Worm (Caenorhabditis elegans): ENCODE results near the gene apm-3.

- TF ChIP-seq bed-3 (GFP tag; optimal IDR thresholded peaks at IDR 0.05): no peak
- no peak for TF ChIP-seq nhr-76 (tag; optimal IDR thresholded peaks at IDR 0.05)
- no peak for TF ChIP-seq M03D4.4 (tag; optimal IDR thresholded peaks at IDR 0.05)
- TF ChIP-seq ztf-11 (tag; optimal IDR thresholded peaks at IDR 0.05): no peak
- no peak for TF ChIP-seq elt-3 (tag; optimal IDR thresholded peaks at IDR 0.05)
- TF ChIP-seq mep-1 (tag; optimal IDR thresholded peaks at IDR 0.05): no peak
- no peak for TF ChIP-seq lsy-2 (tag; optimal IDR thresholded peaks at IDR 0.05)
- no peak for TF ChIP-seq tbx-8 (GFP tag; optimal IDR thresholded peaks at IDR 0.05)
- TF ChIP-seq sem-2 (GFP tag; optimal IDR thresholded peaks at IDR 0.05): no peak
- TF ChIP-seq ces-1 (GFP tag; optimal IDR thresholded peaks at IDR 0.05): no peak
- no peak for TF ChIP-seq pha-4 (tag; optimal IDR thresholded peaks at IDR 0.05)
- no peak for TF ChIP-seq blmp-1 (tag; optimal IDR thresholded peaks at IDR 0.05)
- no peak for TF ChIP-seq nhr-28 (tag; optimal IDR thresholded peaks at IDR 0.05)
Measured at ce11 chrX:991274-991673, 36.5 kb downstream of the apm-3 start, which contains the start of the genes C09E10.3 and dgk-1.

Measured in whole organism, mixed stage, embryonic.